Fruit fly (Drosophila melanogaster) whole organism, embryonic: Measurements from ENCODE around the gene spd-2.

Source experiments
- Bdp1 ChIP-seq: fragments of 200-800 bp; sonication (Bioruptor generic); optimal IDR thresholded peaks from 3 replicates; lab custom pipeline; 2016; ENCODE audit warnings: missing biosample characterization, missing genetic modification characterization
- Blimp-1 ChIP-seq: fragments of 200-800 bp; sonication (Bioruptor generic); optimal IDR thresholded peaks from 3 replicates; lab custom pipeline; 2018; ENCODE audit warnings: missing biosample characterization, missing genetic modification characterization, mild to moderate bottlenecking, moderate library complexity, missing genetic modification reagents
- CG10147 ChIP-seq: fragments of 200-800 bp; sonication (Bioruptor generic); optimal IDR thresholded peaks from 2 replicates; lab custom pipeline; 2019; ENCODE audit warnings: missing biosample characterization, mild to moderate bottlenecking, missing genetic modification characterization, moderate library complexity
- CG10274 ChIP-seq: fragments of 200-800 bp; sonication (Bioruptor generic); optimal IDR thresholded peaks from 3 replicates; lab custom pipeline; 2017; ENCODE audit warnings: missing biosample characterization, mild to moderate bottlenecking, missing genetic modification characterization
- CG10654 ChIP-seq: fragments of 200-800 bp; sonication (Bioruptor generic); optimal IDR thresholded peaks from 2 replicates; lab custom pipeline; 2016; ENCODE audit warnings: missing biosample characterization, missing genetic modification characterization
- CG10979 ChIP-seq: fragments of 200-800 bp; sonication (Bioruptor generic); optimal IDR thresholded peaks from 2 replicates; lab custom pipeline; 2018; ENCODE audit warnings: missing biosample characterization, mild to moderate bottlenecking, missing genetic modification characterization, moderate library complexity
- CG11695 ChIP-seq: fragments of 200-800 bp; sonication (Bioruptor generic); IDR thresholded peaks from 3 replicates; pipeline ENCODE4 v1.3.6; 2022; ENCODE audit warnings: missing biosample characterization, missing genetic modification characterization
- CG15514 ChIP-seq: fragments of 200-800 bp; sonication (Bioruptor generic); optimal IDR thresholded peaks from 3 replicates; lab custom pipeline; 2017; ENCODE audit warnings: missing biosample characterization, missing genetic modification characterization, mild to moderate bottlenecking, moderate library complexity, missing genetic modification reagents
- CG15601 ChIP-seq: fragments of 200-800 bp; sonication (Bioruptor generic); optimal IDR thresholded peaks from 3 replicates; lab custom pipeline; 2019; ENCODE audit warnings: missing biosample characterization, mild to moderate bottlenecking, missing genetic modification characterization, moderate library complexity
- CG16813 ChIP-seq: fragments of 200-800 bp; sonication (Bioruptor generic); IDR thresholded peaks from 3 replicates; pipeline ENCODE4 v1.3.6; 2022; ENCODE audit warnings: missing biosample characterization, missing genetic modification characterization; ENCODE audit not compliant: partially characterized antibody
- CG2875 ChIP-seq: fragments of 200-800 bp; sonication (Bioruptor generic); optimal IDR thresholded peaks from 2 replicates; lab custom pipeline; 2017; ENCODE audit warnings: missing biosample characterization, mild to moderate bottlenecking, missing genetic modification characterization, missing genetic modification reagents
- CG2889 ChIP-seq: fragments of 200-800 bp; sonication (Bioruptor generic); IDR thresholded peaks from 3 replicates; pipeline ENCODE4 v1.3.6; 2022; ENCODE audit warnings: missing biosample characterization, missing genetic modification characterization
- CG30403 ChIP-seq: fragments of 200-800 bp; sonication (Bioruptor generic); optimal IDR thresholded peaks from 3 replicates; lab custom pipeline; 2016; ENCODE audit warnings: missing biosample characterization, missing genetic modification characterization
- CG31224 ChIP-seq: fragments of 200-800 bp; sonication (Bioruptor generic); IDR thresholded peaks from 2 replicates; pipeline ENCODE4 v1.3.6; 2022; ENCODE audit warnings: missing biosample characterization, missing genetic modification characterization
- CG34422 ChIP-seq: fragments of 200-800 bp; sonication (Bioruptor generic); IDR thresholded peaks from 3 replicates; pipeline ENCODE4 v1.3.6; 2022; ENCODE audit warnings: missing biosample characterization, missing genetic modification characterization
- CG5180 ChIP-seq: fragments of 200-800 bp; sonication (Bioruptor generic); optimal IDR thresholded peaks from 3 replicates; lab custom pipeline; 2017; ENCODE audit warnings: missing biosample characterization, missing genetic modification characterization, mild to moderate bottlenecking, moderate library complexity, missing genetic modification reagents
- CG6813 ChIP-seq: fragments of 200-800 bp; sonication (Bioruptor generic); optimal IDR thresholded peaks from 2 replicates; lab custom pipeline; 2017; ENCODE audit warnings: missing biosample characterization, missing genetic modification characterization, mild to moderate bottlenecking, moderate library complexity, missing genetic modification reagents
- CG7556 ChIP-seq: fragments of 200-800 bp; sonication (Bioruptor generic); optimal IDR thresholded peaks from 2 replicates; lab custom pipeline; 2017; ENCODE audit warnings: missing biosample characterization, mild to moderate bottlenecking, missing genetic modification characterization
- CG7928 ChIP-seq: fragments of 200-800 bp; sonication (Bioruptor generic); optimal IDR thresholded peaks from 2 replicates; lab custom pipeline; 2017; ENCODE audit warnings: missing biosample characterization, mild to moderate bottlenecking, missing genetic modification characterization
- CG8089 ChIP-seq: fragments of 200-800 bp; sonication (Bioruptor generic); optimal IDR thresholded peaks from 3 replicates; lab custom pipeline; 2016; ENCODE audit warnings: missing biosample characterization, missing genetic modification characterization
- CG8388 ChIP-seq: fragments of 200-800 bp; sonication (Bioruptor generic); optimal IDR thresholded peaks from 2 replicates; lab custom pipeline; 2019; ENCODE audit warnings: missing biosample characterization, mild to moderate bottlenecking, missing genetic modification characterization, moderate library complexity
- CG9797 ChIP-seq: fragments of 200-800 bp; sonication (Bioruptor generic); optimal IDR thresholded peaks from 3 replicates; lab custom pipeline; 2018; ENCODE audit warnings: missing biosample characterization, mild to moderate bottlenecking, missing genetic modification characterization
- CTCF ChIP-seq: fragments of 200-800 bp; sonication (Bioruptor generic); optimal IDR thresholded peaks from 2 replicates; lab custom pipeline; 2017; ENCODE audit warnings: missing biosample characterization, mild to moderate bottlenecking, missing genetic modification characterization, moderate library complexity
- Chrac-16 ChIP-seq: fragments of 200-800 bp; sonication (Bioruptor generic); optimal IDR thresholded peaks from 3 replicates; lab custom pipeline; 2016; ENCODE audit warnings: missing biosample characterization, missing genetic modification characterization
- GATAe ChIP-seq: fragments of 200-800 bp; sonication (Bioruptor generic); conservative IDR thresholded peaks from 2 replicates; pipeline ENCODE4 v1.3.6; 2022; ENCODE audit warnings: missing biosample characterization, missing genetic modification characterization
- Hsf ChIP-seq: fragments of 200-800 bp; sonication (Bioruptor generic); optimal IDR thresholded peaks from 3 replicates; lab custom pipeline; 2016; ENCODE audit warnings: missing biosample characterization, missing genetic modification characterization
- MBD-R2 ChIP-seq: fragments of 200-800 bp; sonication (Bioruptor generic); IDR thresholded peaks from 2 replicates; pipeline ENCODE4 v1.3.6; 2022; ENCODE audit warnings: missing biosample characterization, missing genetic modification characterization
- NfI ChIP-seq: fragments of 200-800 bp; sonication (Bioruptor generic); optimal IDR thresholded peaks from 3 replicates; lab custom pipeline; 2018; ENCODE audit warnings: missing biosample characterization, mild to moderate bottlenecking, missing genetic modification characterization, moderate library complexity
- Xbp1 ChIP-seq: fragments of 200-800 bp; sonication (Bioruptor generic); optimal IDR thresholded peaks from 3 replicates; lab custom pipeline; 2016; ENCODE audit warnings: missing biosample characterization, mild to moderate bottlenecking, missing genetic modification characterization
- Xrp1 ChIP-seq: fragments of 200-800 bp; sonication (Bioruptor generic); IDR thresholded peaks from 2 replicates; pipeline ENCODE4 v1.3.6; 2022; ENCODE audit warnings: missing biosample characterization, missing genetic modification characterization
- al ChIP-seq: fragments of 200-800 bp; sonication (Bioruptor generic); IDR thresholded peaks from 2 replicates; pipeline ENCODE4 v1.3.6; 2022; ENCODE audit warnings: missing biosample characterization, missing genetic modification characterization
- caup ChIP-seq: fragments of 200-800 bp; sonication (Bioruptor generic); optimal IDR thresholded peaks from 3 replicates; lab custom pipeline; 2017; ENCODE audit warnings: missing biosample characterization, mild to moderate bottlenecking, missing genetic modification characterization, moderate library complexity; ENCODE audit not compliant: severe bottlenecking
- cg ChIP-seq: fragments of 200-800 bp; sonication (Bioruptor generic); optimal IDR thresholded peaks from 3 replicates; lab custom pipeline; 2019; ENCODE audit warnings: missing biosample characterization, mild to moderate bottlenecking, missing genetic modification characterization, moderate library complexity
- dmrt99B ChIP-seq: fragments of 200-800 bp; sonication (Bioruptor generic); optimal IDR thresholded peaks from 2 replicates; lab custom pipeline; 2018; ENCODE audit warnings: missing biosample characterization, mild to moderate bottlenecking, missing genetic modification characterization, moderate library complexity
- en ChIP-seq: fragments of 200-800 bp; sonication (Bioruptor generic); optimal IDR thresholded peaks from 2 replicates; lab custom pipeline; 2016; ENCODE audit warnings: missing biosample characterization, missing genetic modification characterization
- fd102C ChIP-seq: fragments of 200-800 bp; sonication (Bioruptor generic); optimal IDR thresholded peaks from 2 replicates; lab custom pipeline; 2018; ENCODE audit warnings: missing biosample characterization, mild to moderate bottlenecking, missing genetic modification characterization, moderate library complexity
- jing ChIP-seq: fragments of 200-800 bp; sonication (Bioruptor generic); optimal IDR thresholded peaks from 2 replicates; lab custom pipeline; 2018; ENCODE audit warnings: missing biosample characterization, mild to moderate bottlenecking, missing genetic modification characterization
- jumu ChIP-seq: fragments of 200-800 bp; sonication (Bioruptor generic); optimal IDR thresholded peaks from 3 replicates; lab custom pipeline; 2016; ENCODE audit warnings: missing biosample characterization, missing genetic modification characterization
- phol ChIP-seq: fragments of 200-800 bp; sonication (Bioruptor generic); optimal IDR thresholded peaks from 3 replicates; lab custom pipeline; 2018; ENCODE audit warnings: missing biosample characterization, mild to moderate bottlenecking, missing genetic modification characterization, moderate library complexity
- prd ChIP-seq, 3 experiments: fragments of >200 bp in 2 of 3; fragments of 200-800 bp in 1 of 3; sonication (Bioruptor generic) in 1 of 3; optimal IDR thresholded peaks in 2 of 3; IDR thresholded peaks in 1 of 3; 2 replicates in 2 of 3; 3 replicates in 1 of 3; pipeline versions ENCODE4 v1.3.6 to Lab custom; 2017 to 2022; ENCODE audit warnings: missing biosample characterization in 1 of 3, missing genetic modification characterization in 1 of 3
- row ChIP-seq: fragments of 200-800 bp; sonication (Bioruptor generic); IDR thresholded peaks from 3 replicates; pipeline ENCODE4 v1.3.6; 2022; ENCODE audit warnings: missing biosample characterization, missing genetic modification characterization
- salm ChIP-seq: fragments of 200-800 bp; sonication (Bioruptor generic); optimal IDR thresholded peaks from 2 replicates; lab custom pipeline; 2018; ENCODE audit warnings: missing biosample characterization, mild to moderate bottlenecking, missing genetic modification characterization
- sens ChIP-seq: fragments of 200-800 bp; sonication (Bioruptor generic); peaks from one replicate; lab custom pipeline; 2016; ENCODE audit warnings: missing biosample characterization, missing genetic modification characterization
- sim ChIP-seq: fragments of 200-800 bp; sonication (Bioruptor generic); IDR thresholded peaks from 2 replicates; pipeline ENCODE4 v1.3.6; 2022; ENCODE audit warnings: missing biosample characterization, missing genetic modification characterization
- sisA ChIP-seq: fragments of 200-800 bp; sonication (Bioruptor generic); IDR thresholded peaks from 2 replicates; pipeline ENCODE4 v1.3.6; 2022; ENCODE audit warnings: missing biosample characterization, missing genetic modification characterization
- sug ChIP-seq: fragments of 200-800 bp; optimal IDR thresholded peaks from 2 replicates; lab custom pipeline; 2019; ENCODE audit warnings: missing biosample characterization, mild to moderate bottlenecking, missing genetic modification characterization, moderate library complexity
- toy ChIP-seq: fragments of 200-800 bp; sonication (Bioruptor generic); IDR thresholded peaks from 2 replicates; pipeline ENCODE4 v1.3.6; 2022; ENCODE audit warnings: missing biosample characterization, missing genetic modification characterization

The spd-2 gene

DNA sequence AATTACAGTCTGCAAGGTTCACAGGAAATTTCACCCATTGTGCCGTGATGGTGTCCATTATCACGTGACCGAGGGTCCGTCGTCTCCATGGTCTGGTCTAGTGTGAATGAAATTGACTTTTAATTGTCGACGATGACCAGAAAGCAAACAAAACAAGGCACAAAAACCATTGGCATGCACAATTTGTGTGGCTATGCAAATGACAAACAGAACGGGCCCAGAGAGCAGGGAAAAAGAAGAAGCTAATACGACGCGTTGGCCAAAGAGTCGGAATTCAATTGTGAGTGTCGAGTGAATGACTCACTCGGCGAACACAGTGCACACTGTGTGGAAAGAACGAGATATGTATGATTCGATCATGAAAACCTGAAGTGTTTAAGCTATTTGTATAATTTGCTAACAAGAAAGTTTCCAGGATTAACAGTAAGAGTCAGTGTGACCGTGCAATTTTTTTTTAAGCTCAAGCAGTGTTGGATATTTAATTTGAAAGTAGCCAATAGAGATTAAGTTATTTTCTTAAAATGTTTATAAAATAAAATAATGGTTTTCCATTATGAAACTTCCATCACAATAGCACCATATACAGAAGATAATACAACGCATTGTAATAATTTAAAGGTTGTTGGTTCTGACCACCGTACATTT, 40.9 kb upstream of the spd-2 start (continued):
- TF ChIP-seq CG7928 (GFP tag; lab: Kevin White, UChicago) (no peak), Hsf (peak; percentile 29), fd102C (GFP tag; lab: Kevin White, UChicago) (no peak), caup (no peak), CG11695 (GFP tag; lab: Robert Waterston, UW) (no peak), CG8388 (GFP tag; lab: Kevin White, UChicago) (peak; percentile 22), Bdp1 (GFP tag; lab: Kevin White, UChicago) (no peak), sug (tag; lab: Kevin White, UChicago) (no peak), Chrac-16 (GFP tag; lab: Kevin White, UChicago) (no peak), CG30403 (GFP tag; lab: Kevin White, UChicago) (no peak), CTCF (GFP tag; lab: Kevin White, UChicago) (no peak), CG31224 (GFP tag; lab: Robert Waterston, UW) (no peak), CG34422 (GFP tag; lab: Robert Waterston, UW) (no peak), CG10654 (GFP tag; lab: Kevin White, UChicago) (no peak), jumu (GFP tag; lab: Kevin White, UChicago) (no peak), NfI (peak; percentile 26), dmrt99B (tag; lab: Kevin White, UChicago) (peak; percentile 16), al (GFP tag; lab: Robert Waterston, UW) (no peak), CG9797 (GFP tag; lab: Kevin White, UChicago) (no peak), sisA (GFP tag; lab: Robert Waterston, UW) (no peak), CG15601 (peak; percentile 30), GATAe (GFP tag; lab: Robert Waterston, UW) (no peak), CG7556 (GFP tag; lab: Kevin White, UChicago) (peak; percentile 45), en (GFP tag; lab: Kevin White, UChicago) (no peak), CG5180 (GFP tag; lab: Kevin White, UChicago) (no peak), CG8089 (GFP tag; lab: Kevin White, UChicago) (no peak), MBD-R2 (GFP tag; lab: Robert Waterston, UW) (no peak), Xbp1 (GFP tag; lab: Kevin White, UChicago) (peak; percentile 26), salm (no peak)

DNA sequence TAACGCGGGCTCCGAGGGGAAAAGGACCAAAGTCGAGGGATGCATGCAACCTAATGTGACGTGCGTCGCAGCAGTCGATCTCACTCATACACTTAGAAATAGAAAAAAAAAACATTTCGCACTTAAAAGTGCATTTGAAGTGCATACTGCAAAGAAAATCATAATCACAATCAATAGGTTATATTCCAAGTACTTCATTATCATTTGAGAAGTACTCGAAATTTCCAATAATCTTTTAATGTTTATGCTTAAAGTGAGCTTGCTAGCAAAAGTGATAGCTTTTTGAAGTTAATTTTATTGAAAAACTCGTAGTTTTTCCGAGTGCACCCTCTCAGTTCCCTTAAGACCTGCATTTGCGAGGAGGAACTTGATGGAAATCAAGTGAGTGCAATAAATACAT, 39.7 kb upstream of the spd-2 start:
- TF ChIP-seq CG10274 (GFP tag; lab: Kevin White, UChicago) (no peak), CG2889 (GFP tag; lab: Robert Waterston, UW) (no peak), jing (GFP tag; lab: Kevin White, UChicago) (no peak), phol (tag; lab: Kevin White, UChicago) (peak; percentile 1), CG10147 (no peak), CG6813 (GFP tag; lab: Kevin White, UChicago) (no peak), CG15514 (GFP tag; lab: Kevin White, UChicago) (no peak), toy (no peak), sens (GFP tag; lab: Kevin White, UChicago) (peak; percentile 50), prd (optimal IDR thresholded peaks at IDR 0.05; lab: Kevin White, UChicago) (no peak), prd (GFP tag; IDR thresholded peaks at IDR 0.05; lab: Robert Waterston, UW) (no peak), Blimp-1 (peak; percentile 0), row (GFP tag; lab: Robert Waterston, UW) (0 out of 3 replicates have a peak, but pooled peaks have one; percentile 8), Xrp1 (GFP tag; lab: Robert Waterston, UW) (peak; percentile 29; the same call in 1 of the 2 replicates), cg (no peak), CG10979 (peak; percentile 37), CG16813 (GFP tag; lab: Robert Waterston, UW) (no peak), sim (GFP tag; lab: Robert Waterston, UW) (no peak), CG2875 (GFP tag; lab: Kevin White, UChicago) (no peak)
